Worm (Caenorhabditis elegans) whole organism, early embryonic: Measurements from ENCODE around the gene F26F12.3.

Experiments used
- B0310.2 ChIP-seq: sonication (generic microtip); optimal IDR thresholded peaks from 2 replicates; lab custom pipeline; 2016; ENCODE audit warnings: mild to moderate bottlenecking, missing genetic modification characterization, missing compliant biosample characterization
- ama-1 ChIP-seq: fragments of 150-350 bp; optimal IDR thresholded peaks from 2 replicates; lab custom pipeline; 2014
- ets-7 ChIP-seq: sonication (generic microtip); optimal IDR thresholded peaks from 2 replicates; lab custom pipeline; 2016; ENCODE audit warnings: missing genotype, missing genetic modification characterization, missing compliant biosample characterization
- pes-1 ChIP-seq: fragments of 200-800 bp; sonication (Bioruptor generic); IDR thresholded peaks from 2 replicates; pipeline ENCODE4 v1.3.6; 2022; ENCODE audit warnings: missing genetic modification reagents, missing genetic modification characterization, missing compliant biosample characterization
- scrt-1 ChIP-seq: fragments of 200-800 bp; sonication (Bioruptor generic); IDR thresholded peaks from 2 replicates; pipeline ENCODE4 v1.3.6; 2022; ENCODE audit warnings: missing genetic modification characterization, missing compliant biosample characterization
- sea-1 ChIP-seq: fragments of 200-800 bp; sonication (Bioruptor generic); conservative IDR thresholded peaks from 2 replicates; pipeline ENCODE4 v1.3.6; 2022; ENCODE audit warnings: missing genetic modification characterization, missing compliant biosample characterization

DNA sequence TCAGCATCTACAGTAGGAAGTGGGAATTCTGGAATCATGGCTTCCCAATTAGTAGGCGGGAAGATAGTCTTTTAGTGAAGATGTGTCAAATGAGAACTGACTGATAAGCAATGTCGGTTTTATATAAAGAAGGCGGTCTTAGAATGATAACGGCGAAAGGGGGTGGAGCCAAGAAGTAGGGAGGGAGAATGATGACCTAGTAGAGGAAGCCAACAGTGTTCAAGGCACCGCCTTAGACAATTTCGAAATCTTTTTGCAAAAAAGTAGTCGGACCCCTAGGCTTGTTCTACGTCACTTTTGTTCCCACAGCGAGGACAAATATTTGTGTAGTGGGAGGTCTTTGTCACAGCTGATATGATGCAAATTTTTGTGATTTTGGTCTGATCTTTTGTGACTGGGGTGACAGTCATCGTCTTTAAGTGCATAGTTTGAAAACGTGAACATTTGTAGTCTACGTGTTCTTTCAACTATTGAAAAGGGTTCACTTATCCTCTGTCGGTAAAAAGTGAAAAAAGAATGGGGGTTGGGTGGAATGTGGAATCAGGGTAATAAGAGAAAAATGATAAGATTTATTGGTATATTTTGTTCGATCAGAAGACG, 32.4 kb downstream of the F26F12.3 start, which contains the start of gene ZC250.4:
- TF ChIP-seq sea-1 (GFP tag; lab: Robert Waterston, UW) (no peak), ets-7 (tag; lab: Kevin White, UChicago) (no peak), ama-1 (lab: Kevin White, UChicago) (no peak), B0310.2 (tag; lab: Kevin White, UChicago) (no peak), pes-1 (GFP tag; lab: Robert Waterston, UW) (no peak), scrt-1 (GFP tag; lab: Robert Waterston, UW) (no peak)
